Worm (Caenorhabditis elegans) whole organism, L4 larva: ENCODE results near the gene ZK617.26.

Source experiments
- F44E2.7 ChIP-seq: fragments of 200-800 bp; sonication (Bioruptor generic); IDR thresholded peaks from 2 replicates; pipeline ENCODE4 v2.1.2; 2022; ENCODE audit warnings: missing genetic modification characterization, missing compliant biosample characterization
- T20F7.1 ChIP-seq: fragments of 200-800 bp; sonication (Bioruptor generic); optimal IDR thresholded peaks from 2 replicates; lab custom pipeline; 2018; ENCODE audit warnings: mild to moderate bottlenecking, missing genetic modification characterization, missing compliant biosample characterization
- T26A8.4 ChIP-seq: fragments of 200-800 bp; sonication (Bioruptor generic); IDR thresholded peaks from 2 replicates; pipeline ENCODE4 v1.3.6; 2022; ENCODE audit warnings: missing genetic modification characterization, missing compliant biosample characterization
- Y75B8A.6 ChIP-seq: fragments of 200-800 bp; sonication (Bioruptor generic); IDR thresholded peaks from 2 replicates; pipeline ENCODE4 v1.3.6; 2022; ENCODE audit warnings: missing genetic modification reagents, missing genetic modification characterization, missing compliant biosample characterization
- ZK337.2 ChIP-seq: fragments of 200-800 bp; sonication (Bioruptor generic); IDR thresholded peaks from 2 replicates; pipeline ENCODE4 v1.3.6; 2022; ENCODE audit warnings: missing genetic modification reagents, missing genetic modification characterization, missing compliant biosample characterization
- aha-1 ChIP-seq: fragments of 150-350 bp; peaks from one replicate; lab custom pipeline; 2014; ENCODE audit warnings: missing biosample characterization, missing genetic modification characterization
- arid-1 ChIP-seq: fragments of 200-800 bp; sonication (Bioruptor generic); conservative IDR thresholded peaks from 2 replicates; pipeline ENCODE4 v1.3.6; 2022; ENCODE audit warnings: missing genetic modification reagents, missing genetic modification characterization, missing compliant biosample characterization
- attf-4 ChIP-seq: sonication (generic microtip); optimal IDR thresholded peaks from 3 replicates; lab custom pipeline; 2017; ENCODE audit warnings: missing biosample characterization, missing genetic modification characterization
- ceh-44 ChIP-seq: fragments of 200-800 bp; sonication (Bioruptor generic); IDR thresholded peaks from 2 replicates; pipeline ENCODE4 v1.3.6; 2022; ENCODE audit warnings: missing genetic modification reagents, missing genetic modification characterization, missing compliant biosample characterization
- ceh-62 ChIP-seq: sonication (generic microtip); optimal IDR thresholded peaks from 2 replicates; lab custom pipeline; 2017; ENCODE audit warnings: missing biosample characterization, missing genetic modification characterization
- ceh-82 ChIP-seq: sonication (generic microtip); optimal IDR thresholded peaks from 2 replicates; lab custom pipeline; 2017; ENCODE audit warnings: missing biosample characterization, missing genetic modification characterization
- ctbp-1 ChIP-seq: fragments of 200-800 bp; sonication (Bioruptor generic); IDR thresholded peaks from 2 replicates; pipeline ENCODE4 v1.3.6; 2022; ENCODE audit warnings: missing genetic modification reagents, missing genetic modification characterization, missing compliant biosample characterization
- daf-16 ChIP-seq, 3 experiments: sonication (generic microtip); optimal IDR thresholded peaks; 2 replicates each; lab custom pipeline; 2016 to 2017; ENCODE audit warnings: missing genetic modification characterization in 3 of 3, missing genetic modification reagents in 3 of 3, mild to moderate bottlenecking in 2 of 3, missing compliant biosample characterization in 2 of 3, missing biosample characterization in 1 of 3, moderate library complexity in 1 of 3
- dmd-6 ChIP-seq: fragments of 200-800 bp; sonication (Bioruptor generic); IDR thresholded peaks from 2 replicates; pipeline ENCODE4 v1.3.6; 2022; ENCODE audit warnings: missing genetic modification reagents, missing genetic modification characterization, missing compliant biosample characterization
- dmd-9 ChIP-seq: fragments of 200-800 bp; sonication (Bioruptor generic); IDR thresholded peaks from 2 replicates; pipeline ENCODE4 v1.3.6; 2022; ENCODE audit warnings: missing genetic modification reagents, missing genetic modification characterization, missing compliant biosample characterization
- dpl-1 ChIP-seq: fragments of 150-350 bp; optimal IDR thresholded peaks from 2 replicates; lab custom pipeline; 2014; ENCODE audit warnings: missing biosample characterization, missing genetic modification reagents, missing genetic modification characterization
- duxl-1 ChIP-seq: sonication (generic microtip); optimal IDR thresholded peaks from 2 replicates; lab custom pipeline; 2016; ENCODE audit warnings: mild to moderate bottlenecking, missing genetic modification characterization, moderate library complexity, missing compliant biosample characterization; ENCODE audit not compliant: poor library complexity
- dve-1 ChIP-seq: sonication (generic microtip); optimal IDR thresholded peaks from 2 replicates; lab custom pipeline; 2017; ENCODE audit warnings: antibody characterized with exemption, mild to moderate bottlenecking, missing genetic modification characterization, missing compliant biosample characterization; ENCODE audit not compliant: insufficient read depth
- egl-27 ChIP-seq: sonication (generic microtip); optimal IDR thresholded peaks from 3 replicates; lab custom pipeline; 2017; ENCODE audit warnings: missing biosample characterization, missing genetic modification reagents, missing genetic modification characterization
- gei-8 ChIP-seq: fragments of 200-800 bp; sonication (Bioruptor generic); optimal IDR thresholded peaks from 2 replicates; lab custom pipeline; 2018; ENCODE audit warnings: mild to moderate bottlenecking, missing genetic modification characterization, missing compliant biosample characterization
- hlh-11 ChIP-seq: fragments of 200-800 bp; sonication (Bioruptor generic); optimal IDR thresholded peaks from 2 replicates; lab custom pipeline; 2018; ENCODE audit warnings: mild to moderate bottlenecking, missing genetic modification characterization, missing compliant biosample characterization
- hlh-30 ChIP-seq: sonication (generic microtip); optimal IDR thresholded peaks from 2 replicates; lab custom pipeline; 2017; ENCODE audit warnings: antibody characterized with exemption, mild to moderate bottlenecking, missing genetic modification characterization, missing compliant biosample characterization; ENCODE audit not compliant: insufficient read depth
- hmg-1.1 ChIP-seq: fragments of 200-800 bp; sonication (Bioruptor generic); IDR thresholded peaks from 2 replicates; pipeline ENCODE4 v1.3.6; 2022; ENCODE audit warnings: missing genetic modification reagents, missing genetic modification characterization, missing compliant biosample characterization
- lin-38 ChIP-seq: fragments of 200-800 bp; sonication (Bioruptor generic); IDR thresholded peaks from 2 replicates; pipeline ENCODE4 v1.3.6; 2022; ENCODE audit warnings: missing genetic modification reagents, missing genetic modification characterization, missing compliant biosample characterization
- lsy-2 ChIP-seq, 2 experiments: fragments of 150-350 bp in 1 of 2; sonication (generic microtip) in 1 of 2; optimal IDR thresholded peaks; 2 replicates each; lab custom pipeline; 2014 to 2017; ENCODE audit warnings: missing biosample characterization in 2 of 2, missing genetic modification characterization in 2 of 2
- mxl-3 ChIP-seq: fragments of 200-800 bp; sonication (Bioruptor generic); optimal IDR thresholded peaks from 2 replicates; lab custom pipeline; 2018; ENCODE audit warnings: mild to moderate bottlenecking, missing genetic modification characterization, missing compliant biosample characterization
- nhr-102 ChIP-seq: sonication (generic microtip); optimal IDR thresholded peaks from 2 replicates; lab custom pipeline; 2016; ENCODE audit warnings: mild to moderate bottlenecking, missing genetic modification characterization, moderate library complexity, missing compliant biosample characterization
- nhr-28 ChIP-seq: fragments of 150-350 bp; optimal IDR thresholded peaks from 2 replicates; lab custom pipeline; 2014; ENCODE audit warnings: missing biosample characterization, missing genetic modification characterization
- nhr-48 ChIP-seq: sonication (generic microtip); optimal IDR thresholded peaks from 2 replicates; lab custom pipeline; 2016; ENCODE audit warnings: mild to moderate bottlenecking, missing genetic modification characterization, missing compliant biosample characterization
- nhr-77 ChIP-seq: fragments of 150-350 bp; optimal IDR thresholded peaks from 2 replicates; lab custom pipeline; 2014; ENCODE audit warnings: missing biosample characterization, missing genetic modification characterization
- pqm-1 ChIP-seq: sonication (generic microtip); optimal IDR thresholded peaks from 2 replicates; lab custom pipeline; 2017; ENCODE audit warnings: missing biosample characterization, missing genetic modification characterization
- set-16 ChIP-seq: fragments of 200-800 bp; sonication (Bioruptor generic); IDR thresholded peaks from 2 replicates; pipeline ENCODE4 v1.3.6; 2022; ENCODE audit warnings: missing genetic modification reagents, missing genetic modification characterization, missing compliant biosample characterization
- tag-97 ChIP-seq: fragments of 200-800 bp; sonication (Bioruptor generic); IDR thresholded peaks from 2 replicates; pipeline ENCODE4 v1.3.6; 2022; ENCODE audit warnings: missing genetic modification characterization, missing compliant biosample characterization
- tra-1 ChIP-seq: fragments of 200-800 bp; sonication (Bioruptor generic); IDR thresholded peaks from 2 replicates; pipeline ENCODE4 v1.3.6; 2022; ENCODE audit warnings: missing genetic modification reagents, missing genetic modification characterization, missing compliant biosample characterization
- unc-62 ChIP-seq, 3 experiments: fragments of 150-350 bp in 1 of 3; sonication (generic microtip); optimal IDR thresholded peaks in 2 of 3; peaks in 1 of 3; 1 replicate in 1 of 3; 2 replicates in 2 of 3; lab custom pipeline; 2014 to 2017; ENCODE audit warnings: missing biosample characterization in 3 of 3, missing genetic modification characterization in 3 of 3, missing genetic modification reagents in 3 of 3, missing genotype in 1 of 3

ZK617.26 gene

DNA sequence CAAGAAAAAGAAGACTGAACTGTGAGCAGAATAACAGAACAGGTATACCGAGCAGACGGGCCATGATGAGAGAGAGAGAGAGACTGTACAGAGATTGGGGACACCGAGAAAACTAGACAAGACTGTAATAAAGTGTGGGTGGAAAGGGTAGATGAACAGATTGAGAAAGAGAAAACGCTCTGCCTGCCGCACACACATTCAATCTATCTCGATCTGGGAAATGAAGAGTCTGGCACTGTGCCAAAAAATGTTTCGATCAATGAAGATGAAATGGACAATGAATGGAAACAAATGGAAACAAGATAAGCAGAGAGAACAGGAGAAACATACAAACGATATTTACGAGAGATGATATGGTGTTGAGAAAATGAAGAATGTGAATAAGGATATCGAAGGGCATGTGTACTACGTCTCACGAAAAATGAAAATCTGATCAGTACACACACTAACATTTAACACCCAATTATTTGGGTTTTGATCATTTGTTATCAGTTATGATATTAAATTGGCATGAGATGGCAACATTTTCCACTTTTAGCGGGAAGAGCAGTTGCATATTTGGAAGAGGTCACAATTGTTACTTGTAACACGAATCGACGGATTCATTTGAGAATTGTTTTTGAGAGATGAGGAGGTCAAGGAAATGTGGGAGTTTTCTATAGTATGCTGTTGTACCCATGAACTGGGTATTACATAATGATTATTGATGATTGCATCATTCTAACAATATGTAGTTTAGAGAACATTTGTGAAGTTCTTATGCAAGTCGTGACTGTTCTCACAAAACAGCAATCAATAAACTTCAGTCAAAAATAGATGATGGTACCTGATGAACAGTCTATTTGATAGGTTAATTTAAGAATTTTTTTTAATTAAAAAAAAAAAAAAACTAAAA, 34.3 kb upstream of the ZK617.26 start:
- TF ChIP-seq pqm-1 = peak; percentile 48
- no peak for TF ChIP-seq daf-16 (GFP tag; optimal IDR thresholded peaks at IDR 0.05; lab: Kevin White, UChicago)
- no peak for TF ChIP-seq daf-16 (tag; optimal IDR thresholded peaks at IDR 0.05; lab: Kevin White, UChicago)
- peak; percentile 6 for TF ChIP-seq dve-1 (tag; lab: Kevin White, UChicago)
- TF ChIP-seq aha-1 (tag; lab: Kevin White, UChicago) = no peak
- no peak for TF ChIP-seq lin-38 (GFP tag; lab: Robert Waterston, UW)
- no peak for TF ChIP-seq T20F7.1 (GFP tag; lab: Kevin White, UChicago)
- no peak for TF ChIP-seq attf-4 (tag; lab: Kevin White, UChicago)
- no peak for TF ChIP-seq tra-1 (GFP tag; lab: Robert Waterston, UW)
- no peak for TF ChIP-seq T26A8.4
- peak in 1 of 2 experiments; percentile 6 for TF ChIP-seq lsy-2 (tag; optimal IDR thresholded peaks at IDR 0.05; lab: Kevin White, UChicago)
- TF ChIP-seq hlh-11 (tag; lab: Kevin White, UChicago) = peak; percentile 25
- TF ChIP-seq F44E2.7 (GFP tag; lab: Robert Waterston, UW) = no peak
- no peak for TF ChIP-seq Y75B8A.6 (GFP tag; lab: Robert Waterston, UW)
- no peak for TF ChIP-seq hmg-1.1
- TF ChIP-seq egl-27 = no peak
- no peak for TF ChIP-seq tag-97 (GFP tag; lab: Robert Waterston, UW)
- no peak for TF ChIP-seq dmd-9 (GFP tag; lab: Robert Waterston, UW)
- no peak for TF ChIP-seq ctbp-1 (GFP tag; lab: Robert Waterston, UW)
- TF ChIP-seq nhr-48 = no peak
- peak; percentile 3 for TF ChIP-seq dpl-1 (GFP tag; lab: Kevin White, UChicago)
- peak; percentile 69 for TF ChIP-seq nhr-28 (tag; lab: Kevin White, UChicago)
- TF ChIP-seq set-16 = no peak
- no peak for TF ChIP-seq gei-8 (GFP tag; lab: Kevin White, UChicago)

DNA sequence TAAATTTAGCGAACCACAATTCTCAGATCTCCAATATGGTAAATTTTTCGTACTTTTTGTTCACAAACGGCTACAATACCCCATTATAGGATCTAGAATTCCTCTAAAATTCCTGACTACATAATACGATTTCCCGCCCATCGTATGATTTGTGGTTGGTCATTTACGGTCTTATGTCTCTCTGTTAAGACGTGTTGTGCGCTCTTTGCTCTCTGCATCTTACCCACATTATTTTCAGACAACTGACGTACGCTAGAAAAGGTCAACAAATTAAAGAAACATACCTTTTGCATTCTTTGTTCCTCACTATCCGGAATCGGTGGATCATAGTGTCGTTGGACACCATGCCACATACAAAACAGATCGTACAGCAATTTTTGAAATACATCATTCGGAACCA, 32.3 kb upstream of the ZK617.26 start:
- TF ChIP-seq nhr-102 (tag; lab: Kevin White, UChicago) (no peak), unc-62 (GFP tag; optimal IDR thresholded peaks at IDR 0.05 in 1 of 2; lab: Kevin White, UChicago) (no peak), unc-62 (tag; optimal IDR thresholded peaks at IDR 0.05; lab: Kevin White, UChicago) (no peak), nhr-28 (tag; lab: Kevin White, UChicago) (peak; percentile 90), hlh-30 (tag; lab: Kevin White, UChicago) (peak; percentile 11), pqm-1 (peak; percentile 13), dve-1 (tag; lab: Kevin White, UChicago) (peak; percentile 30), mxl-3 (no peak), nhr-77 (tag; lab: Kevin White, UChicago) (peak; percentile 60), ceh-62 (tag; lab: Kevin White, UChicago) (no peak), duxl-1 (tag; lab: Kevin White, UChicago) (no peak), dmd-6 (GFP tag; lab: Robert Waterston, UW) (peak; percentile 41; the same call in 1 of the 2 replicates), hlh-11 (tag; lab: Kevin White, UChicago) (peak; percentile 43), daf-16 (GFP tag; optimal IDR thresholded peaks at IDR 0.05; lab: Kevin White, UChicago) (no peak), daf-16 (tag; optimal IDR thresholded peaks at IDR 0.05; lab: Kevin White, UChicago) (peak; percentile 52)
- TF ChIP-seq, all 104 proteins: peak for 8

DNA sequence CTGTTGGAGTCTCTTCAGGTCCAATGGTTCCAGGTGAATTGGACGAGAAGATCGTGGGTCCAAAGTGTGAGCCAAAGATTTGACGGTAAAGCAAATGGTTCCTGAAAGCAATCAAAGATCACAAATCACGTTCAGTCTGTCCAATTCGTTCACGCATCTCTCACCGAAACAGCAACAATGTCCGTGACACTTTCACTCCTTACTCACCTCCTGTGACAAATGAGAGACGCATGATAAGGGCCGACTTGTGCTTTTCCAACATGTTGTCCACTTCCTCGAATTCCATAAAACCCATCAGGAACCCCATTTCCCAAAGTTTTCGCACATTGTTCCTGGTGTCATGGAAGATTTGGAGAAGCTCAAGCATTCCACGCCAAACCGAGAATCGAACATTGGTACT, 29.7 kb upstream of the ZK617.26 start:
- TF ChIP-seq T26A8.4 (no peak), daf-16 (GFP tag; optimal IDR thresholded peaks at IDR 0.05; lab: Kevin White, UChicago) (no peak), daf-16 (tag; optimal IDR thresholded peaks at IDR 0.05; lab: Kevin White, UChicago) (peak; percentile 36), mxl-3 (peak; percentile 30), dve-1 (tag; lab: Kevin White, UChicago) (peak; percentile 0), hlh-11 (tag; lab: Kevin White, UChicago) (peak; percentile 39), ZK337.2 (no peak), nhr-28 (tag; lab: Kevin White, UChicago) (peak; percentile 44), hlh-30 (tag; lab: Kevin White, UChicago) (peak; percentile 81), ceh-44 (GFP tag; lab: Robert Waterston, UW) (no peak), aha-1 (tag; lab: Kevin White, UChicago) (peak; percentile 46), unc-62 (GFP tag; optimal IDR thresholded peaks at IDR 0.05 in 1 of 2; lab: Kevin White, UChicago) (peak in 1 of 2 experiments; percentile 43), unc-62 (tag; optimal IDR thresholded peaks at IDR 0.05; lab: Kevin White, UChicago) (no peak), ceh-82 (tag; lab: Kevin White, UChicago) (no peak), attf-4 (tag; lab: Kevin White, UChicago) (no peak), T20F7.1 (GFP tag; lab: Kevin White, UChicago) (no peak), arid-1 (GFP tag; lab: Robert Waterston, UW) (no peak)
